Fruit fly (Drosophila melanogaster): ENCODE results near the gene Arl8.

DNA sequence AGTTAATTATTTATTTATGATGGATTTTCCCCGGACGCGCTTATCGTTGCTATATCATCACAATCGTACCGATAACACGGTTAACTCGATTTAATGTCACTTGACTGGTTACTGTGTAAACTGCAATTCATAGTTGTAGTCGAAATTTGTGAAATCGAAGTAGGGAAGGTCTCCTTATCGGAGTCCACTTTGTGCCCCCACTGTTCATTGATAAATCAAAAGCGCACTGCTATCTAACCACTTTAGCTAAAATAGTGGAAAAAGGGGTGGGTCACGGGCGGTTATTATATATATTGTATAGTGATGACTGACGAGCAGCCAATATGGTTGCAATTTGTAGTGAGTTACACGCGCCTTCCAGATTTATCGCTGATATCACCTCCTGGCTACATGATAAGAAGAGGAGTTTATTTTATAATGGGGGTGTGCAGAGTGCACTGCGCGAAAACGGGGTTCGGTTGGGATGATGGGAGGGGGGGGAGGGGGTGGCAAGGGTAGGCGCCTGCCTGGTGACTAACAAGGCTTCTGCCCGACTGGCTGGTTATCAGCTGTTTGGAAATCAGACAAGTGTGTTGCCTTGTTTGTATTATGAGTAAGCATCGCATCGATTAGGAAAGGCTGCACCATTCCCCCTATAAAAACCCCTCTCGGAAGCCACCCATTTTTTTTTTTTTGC lies 7.5 kb upstream of the Arl8 start:
- TF ChIP-seq h (GFP tag; optimal IDR thresholded peaks at IDR 0.05) (no peak), woc (GFP tag; optimal IDR thresholded peaks at IDR 0.05) (no peak), Jra (GFP tag; optimal IDR thresholded peaks at IDR 0.05) (no peak), pan (optimal IDR thresholded peaks at IDR 0.05) (no peak), brk (GFP tag; optimal IDR thresholded peaks at IDR 0.05) (no peak), HLH106 (tag; optimal IDR thresholded peaks at IDR 0.05) (no peak), dl (GFP tag; optimal IDR thresholded peaks at IDR 0.05; ENCODE audit: insufficient read depth in 1 of 2, partially characterized antibody in 2 of 2) (peak in 1 of 2 experiments; percentile 16)

Measured in whole organism, wandering third instar larva.